Fruit fly (Drosophila melanogaster) whole organism, wandering third instar larva: ENCODE results near the gene TTLL1A.

Source experiments
- Abd-B ChIP-seq: fragments of >200 bp; optimal IDR thresholded peaks from 2 replicates; lab custom pipeline; 2017; ENCODE audit warnings: missing biosample characterization, missing genetic modification characterization
- CG32264 ChIP-seq: fragments of 200-800 bp; sonication (Bioruptor generic); optimal IDR thresholded peaks from 2 replicates; lab custom pipeline; 2016; ENCODE audit warnings: missing biosample characterization, missing genetic modification characterization
- CG9705 ChIP-seq: fragments of 200-800 bp; sonication (Bioruptor generic); optimal IDR thresholded peaks from 2 replicates; lab custom pipeline; 2018; ENCODE audit warnings: missing biosample characterization, mild to moderate bottlenecking, missing genetic modification characterization
- CrebA ChIP-seq: fragments of 200-800 bp; sonication (Bioruptor generic); optimal IDR thresholded peaks from 2 replicates; lab custom pipeline; 2016; ENCODE audit warnings: missing biosample characterization, mild to moderate bottlenecking, missing genetic modification characterization, borderline replicate concordance
- Dfd ChIP-seq: fragments of >200 bp; optimal IDR thresholded peaks from 2 replicates; lab custom pipeline; 2017; ENCODE audit warnings: missing biosample characterization, missing genetic modification characterization
- Dif ChIP-seq: fragments of 200-275, 200-300 bp; sonication (Bioruptor generic); optimal IDR thresholded peaks from 2 replicates; lab custom pipeline; 2018; ENCODE audit warnings: missing biosample characterization, missing genetic modification characterization; ENCODE audit not compliant: partially characterized antibody
- GATAd ChIP-seq: sonication (Bioruptor generic); optimal IDR thresholded peaks from 2 replicates; lab custom pipeline; 2016; ENCODE audit warnings: missing biosample characterization, missing genetic modification characterization
- HLH106 ChIP-seq: fragments of 200-800 bp; optimal IDR thresholded peaks from 3 replicates; lab custom pipeline; 2019; ENCODE audit warnings: missing biosample characterization, mild to moderate bottlenecking, missing genetic modification characterization, moderate library complexity
- Hnf4 ChIP-seq: fragments of 200-800 bp; sonication (Bioruptor generic); optimal IDR thresholded peaks from 2 replicates; lab custom pipeline; 2016; ENCODE audit warnings: missing biosample characterization, mild to moderate bottlenecking, missing genetic modification characterization
- Hr78 ChIP-seq: fragments of >200 bp; optimal IDR thresholded peaks from 2 replicates; lab custom pipeline; 2017; ENCODE audit warnings: missing biosample characterization, missing genetic modification characterization
- Hr83 ChIP-seq: fragments of 200-300 bp; sonication (Bioruptor generic); optimal IDR thresholded peaks from 2 replicates; lab custom pipeline; 2016; ENCODE audit warnings: missing biosample characterization, mild to moderate bottlenecking, missing genetic modification characterization, moderate library complexity; ENCODE audit not compliant: poor library complexity, severe bottlenecking
- Jra ChIP-seq: sonication (Bioruptor generic); optimal IDR thresholded peaks from 2 replicates; lab custom pipeline; 2016; ENCODE audit warnings: missing biosample characterization, missing genetic modification characterization
- Mio ChIP-seq: sonication (Bioruptor generic); optimal IDR thresholded peaks from 2 replicates; lab custom pipeline; 2016; ENCODE audit warnings: missing biosample characterization, missing genetic modification characterization
- Myc ChIP-seq: fragments of >200 bp; optimal IDR thresholded peaks from 2 replicates; lab custom pipeline; 2017
- N ChIP-seq: fragments of >200 bp; optimal IDR thresholded peaks from 2 replicates; lab custom pipeline; 2018; ENCODE audit warnings: missing biosample characterization, missing external identifiers, missing genetic modification characterization
- OdsH ChIP-seq: fragments of 200-800 bp; sonication (Bioruptor generic); optimal IDR thresholded peaks from 2 replicates; lab custom pipeline; 2016; ENCODE audit warnings: missing biosample characterization, mild to moderate bottlenecking, missing genetic modification characterization
- Rel ChIP-seq, 2 experiments: fragments of 200-800 bp; sonication (Bioruptor generic) in 1 of 2; optimal IDR thresholded peaks; 2 replicates in 1 of 2; 3 replicates in 1 of 2; lab custom pipeline; 2016 to 2019; ENCODE audit warnings: mild to moderate bottlenecking in 2 of 2, missing biosample characterization in 2 of 2, missing genetic modification characterization in 2 of 2, moderate library complexity in 1 of 2
- Sp1 ChIP-seq: fragments of 200-800 bp; sonication (Bioruptor generic); optimal IDR thresholded peaks from 3 replicates; lab custom pipeline; 2019; ENCODE audit warnings: missing biosample characterization, mild to moderate bottlenecking, missing genetic modification characterization, moderate library complexity
- Vsx2 ChIP-seq: fragments of 200-300, 225-300 bp; sonication (Bioruptor generic); optimal IDR thresholded peaks from 2 replicates; lab custom pipeline; 2018; ENCODE audit warnings: missing biosample characterization, missing genetic modification characterization; ENCODE audit not compliant: partially characterized antibody
- br ChIP-seq: fragments of 200-800 bp; sonication (Bioruptor generic); optimal IDR thresholded peaks from 2 replicates; lab custom pipeline; 2016; ENCODE audit warnings: missing biosample characterization, missing genetic modification characterization
- brk ChIP-seq: fragments of 200-800 bp; sonication (Bioruptor generic); optimal IDR thresholded peaks from 2 replicates; lab custom pipeline; 2016; ENCODE audit warnings: missing biosample characterization, mild to moderate bottlenecking, missing genetic modification characterization
- dl ChIP-seq, 2 experiments: fragments of 175-275, 200-275 bp in 1 of 2; fragments of 200-275 bp in 1 of 2; sonication (Bioruptor generic); optimal IDR thresholded peaks; lab custom pipeline; 2018; ENCODE audit warnings: mild to moderate bottlenecking in 2 of 2, missing biosample characterization in 2 of 2, missing genetic modification characterization in 2 of 2, moderate library complexity in 2 of 2; ENCODE audit not compliant: partially characterized antibody in 2 of 2, insufficient read depth in 1 of 2
- dmrt93B ChIP-seq: fragments of 200-800 bp; sonication (Bioruptor generic); optimal IDR thresholded peaks from 2 replicates; lab custom pipeline; 2018; ENCODE audit warnings: missing biosample characterization, mild to moderate bottlenecking, missing genetic modification characterization
- dsf ChIP-seq: sonication (Bioruptor generic); optimal IDR thresholded peaks from 2 replicates; lab custom pipeline; 2016; ENCODE audit warnings: missing biosample characterization, missing genetic modification characterization, borderline replicate concordance
- ey ChIP-seq: fragments of 200-800 bp; sonication (Bioruptor generic); optimal IDR thresholded peaks from 2 replicates; lab custom pipeline; 2016; ENCODE audit warnings: missing biosample characterization, missing genetic modification characterization
- foxo ChIP-seq, 2 experiments: fragments of 200-800 bp; sonication (Bioruptor generic); optimal IDR thresholded peaks; 2 replicates in 1 of 2; 3 replicates in 1 of 2; lab custom pipeline; 2016 to 2017; ENCODE audit warnings: missing biosample characterization in 2 of 2, missing genetic modification characterization in 2 of 2
- fru ChIP-seq: fragments of 200-800 bp; sonication (Bioruptor generic); optimal IDR thresholded peaks from 3 replicates; lab custom pipeline; 2016; ENCODE audit warnings: missing biosample characterization, mild to moderate bottlenecking, missing genetic modification characterization
- h ChIP-seq: fragments of 200-800 bp; sonication (Bioruptor generic); optimal IDR thresholded peaks from 3 replicates; lab custom pipeline; 2016; ENCODE audit warnings: missing biosample characterization, mild to moderate bottlenecking, missing genetic modification characterization
- jim ChIP-seq: fragments of 175-275, 200-325 bp; sonication (Bioruptor generic); optimal IDR thresholded peaks from 2 replicates; lab custom pipeline; 2016; ENCODE audit warnings: missing biosample characterization, mild to moderate bottlenecking, missing genetic modification characterization
- lola ChIP-seq: fragments of >200 bp; optimal IDR thresholded peaks from 2 replicates; lab custom pipeline; 2017; ENCODE audit warnings: missing biosample characterization, missing genetic modification characterization
- pan ChIP-seq: fragments of >200 bp; optimal IDR thresholded peaks from 2 replicates; lab custom pipeline; 2017
- psq ChIP-seq: fragments of 200-800 bp; sonication (Bioruptor generic); optimal IDR thresholded peaks from 3 replicates; lab custom pipeline; 2017; ENCODE audit warnings: missing biosample characterization, mild to moderate bottlenecking, missing genetic modification characterization, moderate library complexity
- rgr ChIP-seq: fragments of 200-800 bp; sonication (Bioruptor generic); optimal IDR thresholded peaks from 3 replicates; lab custom pipeline; 2016; ENCODE audit warnings: missing biosample characterization, mild to moderate bottlenecking, missing genetic modification characterization
- sage ChIP-seq: fragments of 200-800 bp; sonication (Bioruptor generic); optimal IDR thresholded peaks from 2 replicates; lab custom pipeline; 2016; ENCODE audit warnings: missing biosample characterization, mild to moderate bottlenecking, missing genetic modification characterization
- sv ChIP-seq: fragments of 200-800 bp; sonication (Bioruptor generic); optimal IDR thresholded peaks from 3 replicates; lab custom pipeline; 2016; ENCODE audit warnings: missing biosample characterization, missing genetic modification characterization
- tai ChIP-seq: sonication (Bioruptor generic); optimal IDR thresholded peaks from 2 replicates; lab custom pipeline; 2016; ENCODE audit warnings: missing biosample characterization, missing genetic modification characterization
- usp ChIP-seq: fragments of >200 bp; optimal IDR thresholded peaks from 2 replicates; lab custom pipeline; 2017; ENCODE audit warnings: missing biosample characterization, missing genetic modification characterization
- woc ChIP-seq: sonication (Bioruptor generic); optimal IDR thresholded peaks from 2 replicates; lab custom pipeline; 2016; ENCODE audit warnings: missing biosample characterization, mild to moderate bottlenecking, missing genetic modification characterization

TTLL1A gene

DNA sequence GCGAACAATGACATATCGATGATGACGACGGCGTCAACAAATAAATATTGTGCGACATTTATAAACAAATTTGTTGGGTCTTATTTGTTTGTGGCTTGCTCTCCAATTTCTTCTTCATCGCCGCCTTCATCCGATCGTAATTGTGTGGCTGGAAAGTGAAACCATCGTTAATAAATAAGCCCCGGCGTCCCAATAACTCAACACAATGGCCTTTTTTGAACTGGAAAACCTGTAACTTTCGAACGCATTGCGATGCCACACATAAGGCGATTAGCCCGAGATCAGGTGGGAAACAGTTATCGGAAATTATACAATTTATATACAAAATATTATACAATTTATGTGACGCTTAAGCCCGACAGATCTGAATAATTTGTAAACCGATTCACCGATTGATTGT is 34.1 kb upstream of the TTLL1A start:
- TF ChIP-seq Rel (GFP tag; optimal IDR thresholded peaks at IDR 0.05; lab: Kevin White, UChicago) (no peak), Rel (tag; optimal IDR thresholded peaks at IDR 0.05; lab: Kevin White, UChicago) (no peak), lola (GFP tag; lab: Kevin White, UChicago) (no peak), Vsx2 (GFP tag; lab: Kevin White, UChicago) (no peak), Hnf4 (GFP tag; lab: Kevin White, UChicago) (no peak), foxo (GFP tag; optimal IDR thresholded peaks at IDR 0.05; lab: Kevin White, UChicago) (no peak), rgr (GFP tag; lab: Kevin White, UChicago) (no peak), CG32264 (GFP tag; lab: Kevin White, UChicago) (no peak), Hr78 (no peak), ey (GFP tag; lab: Kevin White, UChicago) (no peak), CG9705 (GFP tag; lab: Kevin White, UChicago) (no peak), Jra (GFP tag; lab: Kevin White, UChicago) (no peak), Abd-B (GFP tag; lab: Kevin White, UChicago) (no peak), brk (no peak), psq (GFP tag; lab: Kevin White, UChicago) (no peak), tai (GFP tag; lab: Kevin White, UChicago) (no peak), HLH106 (tag; lab: Kevin White, UChicago) (no peak), woc (no peak), h (GFP tag; lab: Kevin White, UChicago) (no peak), Mio (GFP tag; lab: Kevin White, UChicago) (no peak), Hr83 (no peak)

dm6 chrX:17232642-17233041 is 30.2 kb upstream of the TTLL1A start, which contains the start of gene f:
f (plus strand) TSS chrX:17232942.
- TF ChIP-seq HLH106 (tag; lab: Kevin White, UChicago) (no peak), brk (no peak), Dif (GFP tag; lab: Kevin White, UChicago) (no peak), Abd-B (GFP tag; lab: Kevin White, UChicago) (no peak), br (GFP tag; lab: Kevin White, UChicago) (no peak), woc (no peak), fru (GFP tag; lab: Kevin White, UChicago) (no peak), sv (no peak), ey (GFP tag; lab: Kevin White, UChicago) (no peak), dl (GFP tag; optimal IDR thresholded peaks at IDR 0.05; lab: Kevin White, UChicago; ENCODE audit: insufficient read depth in 1 of 2, partially characterized antibody in 2 of 2) (no peak), OdsH (GFP tag; lab: Kevin White, UChicago) (no peak), Jra (GFP tag; lab: Kevin White, UChicago) (no peak), CG32264 (GFP tag; lab: Kevin White, UChicago) (no peak), foxo (GFP tag; optimal IDR thresholded peaks at IDR 0.05; lab: Kevin White, UChicago) (no peak), dsf (GFP tag; lab: Kevin White, UChicago) (no peak), tai (GFP tag; lab: Kevin White, UChicago) (no peak), GATAd (no peak), Mio (GFP tag; lab: Kevin White, UChicago) (no peak), CG9705 (GFP tag; lab: Kevin White, UChicago) (no peak), Hr78 (no peak)

DNA sequence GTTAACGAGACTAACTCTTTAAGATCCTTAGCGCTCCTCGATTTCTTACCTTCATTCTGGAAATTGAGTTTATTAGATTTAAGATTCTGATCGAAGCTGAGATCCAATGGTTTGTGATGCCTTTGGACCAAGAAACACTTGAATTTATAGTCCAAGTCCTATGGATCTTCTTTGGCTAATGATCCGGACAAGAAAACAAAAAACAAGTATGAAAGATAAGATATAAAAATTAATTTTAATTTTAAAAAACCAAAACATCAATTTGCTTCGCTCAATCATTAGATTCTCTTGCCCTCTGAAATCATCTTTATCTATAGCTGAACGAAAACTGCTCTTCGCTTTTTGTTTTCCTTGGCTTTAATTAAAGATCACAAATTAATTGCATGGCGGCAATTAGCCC is 28.5 kb upstream of the TTLL1A start, which contains the start of gene CG10597:
TSS of gene CG10597 (minus strand) at position 101 of the 400 bp plus-strand sequence.
- TF ChIP-seq rgr (GFP tag; lab: Kevin White, UChicago) (no peak), usp (GFP tag; lab: Kevin White, UChicago) (no peak), Dfd (GFP tag; lab: Kevin White, UChicago) (no peak), br (GFP tag; lab: Kevin White, UChicago) (no peak), dl (GFP tag; optimal IDR thresholded peaks at IDR 0.05; lab: Kevin White, UChicago; ENCODE audit: insufficient read depth in 1 of 2, partially characterized antibody in 2 of 2) (no peak), fru (GFP tag; lab: Kevin White, UChicago) (no peak), Dif (GFP tag; lab: Kevin White, UChicago) (no peak)

dm6 chrX:17229475-17230169 is 27.2 kb upstream of the TTLL1A start:
- TF ChIP-seq CG9705 (GFP tag; lab: Kevin White, UChicago) = no peak
- TF ChIP-seq foxo (GFP tag; optimal IDR thresholded peaks at IDR 0.05; lab: Kevin White, UChicago) = peak in 1 of 2 experiments; percentile 45
- TF ChIP-seq jim = no peak
- TF ChIP-seq Hr83 = no peak
- no peak for TF ChIP-seq usp (GFP tag; lab: Kevin White, UChicago)
- no peak for TF ChIP-seq N (GFP tag; lab: Kevin White, UChicago)
- TF ChIP-seq h (GFP tag; lab: Kevin White, UChicago) = no peak
- TF ChIP-seq pan (lab: Kevin White, UChicago) = no peak
- peak; percentile 40 for TF ChIP-seq rgr (GFP tag; lab: Kevin White, UChicago)
- TF ChIP-seq Jra (GFP tag; lab: Kevin White, UChicago) = no peak
- no peak for TF ChIP-seq GATAd
- no peak for TF ChIP-seq CrebA (GFP tag; lab: Kevin White, UChicago)
- TF ChIP-seq lola (GFP tag; lab: Kevin White, UChicago) = no peak
- TF ChIP-seq ey (GFP tag; lab: Kevin White, UChicago) = peak; percentile 25
- no peak for TF ChIP-seq dmrt93B
- no peak for TF ChIP-seq dsf (GFP tag; lab: Kevin White, UChicago)
- TF ChIP-seq psq (GFP tag; lab: Kevin White, UChicago) = no peak
- TF ChIP-seq fru (GFP tag; lab: Kevin White, UChicago) = peak; percentile 32
- no peak for TF ChIP-seq Sp1 (GFP tag; lab: Kevin White, UChicago)
- no peak for TF ChIP-seq sage (GFP tag; lab: Kevin White, UChicago)
- no peak for TF ChIP-seq Myc (lab: Kevin White, UChicago)
- TF ChIP-seq Vsx2 (GFP tag; lab: Kevin White, UChicago) = no peak
- TF ChIP-seq Hnf4 (GFP tag; lab: Kevin White, UChicago) = peak; percentile 29
- no peak for TF ChIP-seq Abd-B (GFP tag; lab: Kevin White, UChicago)
